Fruit fly (Drosophila melanogaster) whole organism, prepupa: ENCODE results near the gene mAChR-B.

Experiments used
- Blimp-1 ChIP-seq: fragments of 200-800 bp; sonication (Bioruptor generic); optimal IDR thresholded peaks from 3 replicates; lab custom pipeline; 2017; ENCODE audit warnings: missing biosample characterization, missing genetic modification characterization, mild to moderate bottlenecking, moderate library complexity, missing genetic modification reagents
- CG10631 ChIP-seq: fragments of 200-800 bp; sonication (Bioruptor generic); optimal IDR thresholded peaks from 2 replicates; lab custom pipeline; 2016; ENCODE audit warnings: missing biosample characterization, missing genetic modification characterization
- CG11294 ChIP-seq: fragments of 200-800 bp; sonication (Bioruptor generic); IDR thresholded peaks from 2 replicates; pipeline ENCODE4 v1.3.6; 2022; ENCODE audit warnings: missing biosample characterization, missing genetic modification characterization
- CG11762 ChIP-seq: fragments of 200-800 bp; sonication (Bioruptor generic); optimal IDR thresholded peaks from 3 replicates; lab custom pipeline; 2016; ENCODE audit warnings: missing biosample characterization, missing genetic modification characterization; ENCODE audit not compliant: insufficient read depth
- CG11902 ChIP-seq: fragments of 200-800 bp; sonication (Bioruptor generic); optimal IDR thresholded peaks from 3 replicates; lab custom pipeline; 2016; ENCODE audit warnings: missing biosample characterization, missing genetic modification characterization
- CG15336 ChIP-seq: fragments of 200-800 bp; sonication (Bioruptor generic); IDR thresholded peaks from 2 replicates; pipeline ENCODE4 v1.3.6; 2022; ENCODE audit warnings: missing biosample characterization, missing genetic modification characterization
- CG16779 ChIP-seq: fragments of 200-800 bp; sonication (Bioruptor generic); optimal IDR thresholded peaks from 3 replicates; lab custom pipeline; 2017; ENCODE audit warnings: missing biosample characterization, mild to moderate bottlenecking, missing genetic modification characterization
- CG31627 ChIP-seq: fragments of 200-800 bp; sonication (Bioruptor generic); optimal IDR thresholded peaks from 3 replicates; lab custom pipeline; 2016; ENCODE audit warnings: missing biosample characterization, missing genetic modification characterization
- CG32006 ChIP-seq: fragments of 200-800 bp; sonication (Bioruptor generic); optimal IDR thresholded peaks from 3 replicates; lab custom pipeline; 2017; ENCODE audit warnings: missing biosample characterization, mild to moderate bottlenecking, missing genetic modification characterization
- CG34406 ChIP-seq: fragments of 200-800 bp; sonication (Bioruptor generic); optimal IDR thresholded peaks from 3 replicates; lab custom pipeline; 2016; ENCODE audit warnings: missing biosample characterization, missing genetic modification characterization
- CG4318 ChIP-seq: fragments of 200-800 bp; sonication (Bioruptor generic); optimal IDR thresholded peaks from 3 replicates; lab custom pipeline; 2017; ENCODE audit warnings: missing biosample characterization, mild to moderate bottlenecking, missing genetic modification characterization
- CG6163 ChIP-seq: fragments of 200-800 bp; sonication (Bioruptor generic); IDR thresholded peaks from 3 replicates; pipeline ENCODE4 v1.3.6; 2022; ENCODE audit warnings: missing biosample characterization, missing genetic modification characterization
- CG6792 ChIP-seq: fragments of 200-800 bp; sonication (Bioruptor generic); optimal IDR thresholded peaks from 3 replicates; lab custom pipeline; 2016; ENCODE audit warnings: missing biosample characterization, missing genetic modification characterization
- CG6808 ChIP-seq: fragments of 200-800 bp; sonication (Bioruptor generic); optimal IDR thresholded peaks from 3 replicates; lab custom pipeline; 2017; ENCODE audit warnings: missing biosample characterization, missing genetic modification characterization, mild to moderate bottlenecking, moderate library complexity, missing genetic modification reagents
- CG6854 ChIP-seq: fragments of 200-800 bp; sonication (Bioruptor generic); optimal IDR thresholded peaks from 2 replicates; lab custom pipeline; 2017; ENCODE audit warnings: missing biosample characterization, mild to moderate bottlenecking, missing genetic modification characterization
- CG7368 ChIP-seq: fragments of 200-800 bp; sonication (Bioruptor generic); optimal IDR thresholded peaks from 3 replicates; lab custom pipeline; 2016; ENCODE audit warnings: missing biosample characterization, missing genetic modification characterization
- CG8119 ChIP-seq: fragments of 200-800 bp; sonication (Bioruptor generic); IDR thresholded peaks from 3 replicates; pipeline ENCODE4 v1.3.6; 2022; ENCODE audit warnings: missing biosample characterization, missing genetic modification characterization
- CG8319 ChIP-seq: fragments of 200-800 bp; sonication (Bioruptor generic); optimal IDR thresholded peaks from 3 replicates; lab custom pipeline; 2016; ENCODE audit warnings: missing biosample characterization, missing genetic modification characterization
- CG8632 ChIP-seq: fragments of 200-800 bp; sonication (Bioruptor generic); optimal IDR thresholded peaks from 3 replicates; lab custom pipeline; 2016; ENCODE audit warnings: missing biosample characterization, missing genetic modification characterization
- CG9139 ChIP-seq: fragments of 200-800 bp; sonication (Bioruptor generic); optimal IDR thresholded peaks from 3 replicates; lab custom pipeline; 2017; ENCODE audit warnings: missing biosample characterization, mild to moderate bottlenecking, missing genetic modification characterization
- Eip75B ChIP-seq: fragments of 200-800 bp; sonication (Bioruptor generic); optimal IDR thresholded peaks from 3 replicates; lab custom pipeline; 2016; ENCODE audit warnings: missing biosample characterization, missing genetic modification characterization
- Eip78C ChIP-seq: fragments of 200-800 bp; sonication (Bioruptor generic); peaks from one replicate; lab custom pipeline; 2016; ENCODE audit warnings: missing biosample characterization, missing genetic modification characterization
- Eip93F ChIP-seq: fragments of 200-800 bp; sonication (Bioruptor generic); optimal IDR thresholded peaks from 2 replicates; lab custom pipeline; 2016; ENCODE audit warnings: missing biosample characterization, mild to moderate bottlenecking, missing genetic modification characterization
- Ets21C ChIP-seq: fragments of 200-800 bp; sonication (Bioruptor generic); optimal IDR thresholded peaks from 3 replicates; lab custom pipeline; 2016; ENCODE audit warnings: missing biosample characterization, missing genetic modification characterization
- Ets96B ChIP-seq: fragments of 200-800 bp; optimal IDR thresholded peaks from 2 replicates; lab custom pipeline; 2019; ENCODE audit warnings: missing biosample characterization, mild to moderate bottlenecking, missing genetic modification characterization, moderate library complexity
- Hr38 ChIP-seq: sonication (Bioruptor generic); optimal IDR thresholded peaks from 2 replicates; lab custom pipeline; 2016; ENCODE audit warnings: missing biosample characterization, missing genetic modification characterization
- Hr39 ChIP-seq: fragments of 200-800 bp; sonication (Bioruptor generic); optimal IDR thresholded peaks from 2 replicates; lab custom pipeline; 2016; ENCODE audit warnings: missing biosample characterization, missing genetic modification characterization
- Hr4 ChIP-seq: fragments of 200-800 bp; sonication (Bioruptor generic); optimal IDR thresholded peaks from 3 replicates; lab custom pipeline; 2016; ENCODE audit warnings: missing biosample characterization, missing genetic modification characterization
- Met ChIP-seq: fragments of 200-800 bp; sonication (Bioruptor generic); optimal IDR thresholded peaks from 3 replicates; lab custom pipeline; 2016; ENCODE audit warnings: missing biosample characterization, missing genetic modification characterization
- Smox ChIP-seq: fragments of 200-800 bp; sonication (Bioruptor generic); optimal IDR thresholded peaks from 3 replicates; lab custom pipeline; 2016; ENCODE audit warnings: missing biosample characterization, missing genetic modification characterization
- Sox14 ChIP-seq: fragments of 200-800 bp; sonication (Bioruptor generic); optimal IDR thresholded peaks from 3 replicates; lab custom pipeline; 2016; ENCODE audit warnings: missing biosample characterization, missing genetic modification characterization
- Sox15 ChIP-seq: fragments of 200-800 bp; sonication (Bioruptor generic); optimal IDR thresholded peaks from 3 replicates; lab custom pipeline; 2016; ENCODE audit warnings: missing biosample characterization, missing genetic modification characterization
- acj6 ChIP-seq: fragments of 200-800 bp; sonication (Bioruptor generic); optimal IDR thresholded peaks from 3 replicates; lab custom pipeline; 2016; ENCODE audit warnings: missing biosample characterization, missing genetic modification characterization
- cyc ChIP-seq: fragments of 200-800 bp; sonication (Bioruptor generic); optimal IDR thresholded peaks from 3 replicates; lab custom pipeline; 2016; ENCODE audit warnings: missing biosample characterization, missing genetic modification characterization
- dsx ChIP-seq: fragments of 200-800 bp; optimal IDR thresholded peaks from 3 replicates; lab custom pipeline; 2019; ENCODE audit warnings: missing biosample characterization, mild to moderate bottlenecking, missing genetic modification characterization, moderate library complexity; ENCODE audit not compliant: poor library complexity, severe bottlenecking
- eg ChIP-seq: fragments of 200-800 bp; sonication (Bioruptor generic); IDR thresholded peaks from 3 replicates; pipeline ENCODE4 v1.3.6; 2022; ENCODE audit warnings: missing biosample characterization, missing genetic modification characterization
- esn ChIP-seq: fragments of 200-800 bp; sonication (Bioruptor generic); optimal IDR thresholded peaks from 2 replicates; lab custom pipeline; 2016; ENCODE audit warnings: missing biosample characterization, mild to moderate bottlenecking, missing genetic modification characterization, moderate library complexity
- fd59A ChIP-seq: fragments of 200-800 bp; sonication (Bioruptor generic); optimal IDR thresholded peaks from 2 replicates; lab custom pipeline; 2017; ENCODE audit warnings: missing biosample characterization, mild to moderate bottlenecking, missing genetic modification characterization, missing genetic modification reagents
- fd85E ChIP-seq: fragments of 200-800 bp; sonication (Bioruptor generic); optimal IDR thresholded peaks from 3 replicates; lab custom pipeline; 2016; ENCODE audit warnings: missing biosample characterization, missing genetic modification characterization
- lz ChIP-seq: fragments of 200-800 bp; sonication (Bioruptor generic); optimal IDR thresholded peaks from 3 replicates; lab custom pipeline; 2016; ENCODE audit warnings: missing biosample characterization, missing genetic modification characterization
- net ChIP-seq: fragments of 200-800 bp; sonication (Bioruptor generic); optimal IDR thresholded peaks from 3 replicates; lab custom pipeline; 2016; ENCODE audit warnings: missing biosample characterization, missing genetic modification characterization
- pdm3 ChIP-seq: fragments of 200-800 bp; sonication (Bioruptor generic); optimal IDR thresholded peaks from 3 replicates; lab custom pipeline; 2016; ENCODE audit warnings: missing biosample characterization, missing genetic modification characterization
- salr ChIP-seq, 2 experiments: fragments of 200-800 bp; sonication (Bioruptor generic); optimal IDR thresholded peaks; 3 replicates each; lab custom pipeline; 2016 to 2018; ENCODE audit warnings: missing biosample characterization in 2 of 2, missing genetic modification characterization in 2 of 2, mild to moderate bottlenecking in 1 of 2
- ss ChIP-seq, 2 experiments: fragments of 200-800 bp; sonication (Bioruptor generic); optimal IDR thresholded peaks; 2 replicates in 1 of 2; 3 replicates in 1 of 2; lab custom pipeline; 2017 to 2018; ENCODE audit warnings: mild to moderate bottlenecking in 2 of 2, missing biosample characterization in 2 of 2, missing genetic modification characterization in 2 of 2, moderate library complexity in 1 of 2
- svp ChIP-seq: fragments of 200-800 bp; sonication (Bioruptor generic); peaks from one replicate; lab custom pipeline; 2016; ENCODE audit warnings: missing biosample characterization, missing genetic modification characterization
- topi ChIP-seq: fragments of 200-800 bp; sonication (Bioruptor generic); optimal IDR thresholded peaks from 3 replicates; lab custom pipeline; 2016; ENCODE audit warnings: missing biosample characterization, missing genetic modification characterization

The mAChR-B gene

dm6 chr3R:8037896-8038295 lies 21.2 kb upstream of the mAChR-B start (continued):
- TF ChIP-seq acj6 (GFP tag; lab: Kevin White, UChicago) = peak; percentile 54
- TF ChIP-seq CG11902 (GFP tag; lab: Kevin White, UChicago) = peak; percentile 47
- peak; percentile 55 for TF ChIP-seq CG11762
- TF ChIP-seq net (GFP tag; lab: Kevin White, UChicago) = peak; percentile 47
- peak; percentile 48 for TF ChIP-seq lz
- peak; percentile 50 for TF ChIP-seq CG34406 (GFP tag; lab: Kevin White, UChicago)
- TF ChIP-seq cyc (GFP tag; lab: Kevin White, UChicago) = peak; percentile 55
- no peak for TF ChIP-seq CG6854 (GFP tag; lab: Kevin White, UChicago)
- TF ChIP-seq CG15336 = peak; percentile 82
- no peak for TF ChIP-seq CG9139 (GFP tag; lab: Kevin White, UChicago)
- peak; percentile 84 for TF ChIP-seq CG32006 (GFP tag; lab: Kevin White, UChicago)
- TF ChIP-seq Eip93F (GFP tag; lab: Kevin White, UChicago) = no peak
- peak; percentile 64 for TF ChIP-seq CG11294 (GFP tag; lab: Robert Waterston, UW)
- peak; percentile 56 for TF ChIP-seq pdm3 (GFP tag; lab: Kevin White, UChicago)

- peak; percentile 23 for TF ChIP-seq CG4318 (GFP tag; lab: Kevin White, UChicago)
- peak; percentile 57 for TF ChIP-seq svp (GFP tag; lab: Kevin White, UChicago)
- 0 out of 3 replicates have a peak, but pooled peaks have one; percentile 23 for TF ChIP-seq CG6163 (GFP tag; lab: Robert Waterston, UW)
- peak; percentile 26 for TF ChIP-seq dsx (GFP tag; lab: Kevin White, UChicago)
- TF ChIP-seq Eip75B (GFP tag; lab: Kevin White, UChicago) = no peak
- TF ChIP-seq eg (GFP tag; lab: Robert Waterston, UW) = peak; percentile 43; the same call in 1 of the 3 replicates
- peak; percentile 71 for TF ChIP-seq CG8119 (GFP tag; lab: Robert Waterston, UW)
- TF ChIP-seq Hr38 (GFP tag; lab: Kevin White, UChicago) = no peak
- TF ChIP-seq CG32006 (GFP tag; lab: Kevin White, UChicago) = peak; percentile 45
- peak; percentile 38 for TF ChIP-seq Hr4 (GFP tag; lab: Kevin White, UChicago)
- TF ChIP-seq CG15336 = peak; percentile 56
- no peak for TF ChIP-seq Blimp-1
- TF ChIP-seq Eip78C = peak; percentile 70
Observed at dm6 chr3R:8038927-8039326, 20.2 kb upstream of the mAChR-B start.

- no peak for TF ChIP-seq Sox15 (GFP tag; lab: Kevin White, UChicago)
- no peak for TF ChIP-seq CG6854 (GFP tag; lab: Kevin White, UChicago)
- TF ChIP-seq CG10631 (GFP tag; lab: Kevin White, UChicago) = no peak
- TF ChIP-seq Eip75B (GFP tag; lab: Kevin White, UChicago) = peak; percentile 10
- TF ChIP-seq ss (GFP tag; optimal IDR thresholded peaks at IDR 0.05; lab: Kevin White, UChicago) = no peak
- peak; percentile 39 for TF ChIP-seq Hr4 (GFP tag; lab: Kevin White, UChicago)
- TF ChIP-seq fd59A (GFP tag; lab: Kevin White, UChicago) = no peak
- no peak for TF ChIP-seq Hr38 (GFP tag; lab: Kevin White, UChicago)
- TF ChIP-seq CG15336 = no peak
- no peak for TF ChIP-seq CG11294 (GFP tag; lab: Robert Waterston, UW)
- TF ChIP-seq CG8119 (GFP tag; lab: Robert Waterston, UW) = 0 out of 3 replicates have a peak, but pooled peaks have one; percentile 11
- TF ChIP-seq topi (GFP tag; lab: Kevin White, UChicago) = no peak
- peak; percentile 41 for TF ChIP-seq Smox (GFP tag; lab: Kevin White, UChicago)
- TF ChIP-seq Ets96B (tag; lab: Kevin White, UChicago) = peak; percentile 30
- TF ChIP-seq CG8319 (GFP tag; lab: Kevin White, UChicago) = no peak
- no peak for TF ChIP-seq fd85E (GFP tag; lab: Kevin White, UChicago)
- no peak for TF ChIP-seq salr (GFP tag; optimal IDR thresholded peaks at IDR 0.05; lab: Kevin White, UChicago)
- TF ChIP-seq CG6792 (GFP tag; lab: Kevin White, UChicago) = no peak
- no peak for TF ChIP-seq CG11902 (GFP tag; lab: Kevin White, UChicago)
- TF ChIP-seq pdm3 (GFP tag; lab: Kevin White, UChicago) = peak; percentile 18
- peak; percentile 87 for TF ChIP-seq Eip78C
- TF ChIP-seq Ets21C (GFP tag; lab: Kevin White, UChicago) = no peak
- TF ChIP-seq Met (GFP tag; lab: Kevin White, UChicago) = peak; percentile 5
- TF ChIP-seq CG11762 = no peak
- TF ChIP-seq svp (GFP tag; lab: Kevin White, UChicago) = peak; percentile 94
- peak; percentile 8 for TF ChIP-seq CG8632 (GFP tag; lab: Kevin White, UChicago)
- no peak for TF ChIP-seq CG7368
- TF ChIP-seq Hr39 (GFP tag; lab: Kevin White, UChicago) = peak; percentile 28
- no peak for TF ChIP-seq CG6808 (GFP tag; lab: Kevin White, UChicago)
- peak; percentile 29 for TF ChIP-seq CG31627 (GFP tag; lab: Kevin White, UChicago)
- peak; percentile 43 for TF ChIP-seq esn (GFP tag; lab: Kevin White, UChicago)
- TF ChIP-seq CG16779 (tag; lab: Kevin White, UChicago) = no peak
- peak; percentile 70 for TF ChIP-seq Sox14
- TF ChIP-seq CG6163 (GFP tag; lab: Robert Waterston, UW) = peak; percentile 25; the same call in 1 of the 3 replicates
- peak; percentile 27 for TF ChIP-seq acj6 (GFP tag; lab: Kevin White, UChicago)
Observed at dm6 chr3R:8040843-8041242, 18.2 kb upstream of the mAChR-B start, which contains the start of gene CG43060. Gene CG43060 (plus strand): TSS chr3R:8041224.
